Fruit fly (Drosophila melanogaster): ENCODE measurements around the gene Bgb.

- no peak for TF ChIP-seq Sin3A (optimal IDR thresholded peaks at IDR 0.05)
- no peak for TF ChIP-seq ttk (optimal IDR thresholded peaks at IDR 0.05)
- TF ChIP-seq insv (optimal IDR thresholded peaks at IDR 0.05): no peak
- TF ChIP-seq h (optimal IDR thresholded peaks at IDR 0.05): no peak
- TF ChIP-seq psq (optimal IDR thresholded peaks at IDR 0.05): no peak
Observed at dm6 chr3L:1614465-1615084, 24.9 kb upstream of the Bgb start.

Data from Kc167 (cell line).